Worm (Caenorhabditis elegans) whole organism, young adult: ENCODE results near the gene djr-1.1.

Source experiments
- ceh-91 ChIP-seq: fragments of 200-800 bp; sonication (Bioruptor generic); IDR thresholded peaks from 2 replicates; pipeline ENCODE4 v1.3.6; 2022; ENCODE audit warnings: missing genetic modification reagents, missing genetic modification characterization, missing compliant biosample characterization
- fkh-3 ChIP-seq: sonication (generic microtip); optimal IDR thresholded peaks from 2 replicates; lab custom pipeline; 2016; ENCODE audit warnings: mild to moderate bottlenecking, missing genetic modification characterization, missing compliant biosample characterization
- madf-3 ChIP-seq: fragments of 200-800 bp; sonication (Bioruptor generic); IDR thresholded peaks from 2 replicates; pipeline ENCODE4 v1.3.6; 2022; ENCODE audit warnings: missing genetic modification reagents, missing genetic modification characterization, missing compliant biosample characterization

ce11 chrII:264053-264452 is 26.3 kb upstream of the djr-1.1 start, which contains the start of gene B0432.14:
- no peak for TF ChIP-seq fkh-3 (tag; lab: Kevin White, UChicago)
- no peak for TF ChIP-seq ceh-91 (GFP tag; lab: Robert Waterston, UW)
- no peak for TF ChIP-seq madf-3
